Worm (Caenorhabditis elegans) whole organism, L1 larva: Measurements from ENCODE around the gene alg-1.
A peak's percentile ranks its signal among the peaks of the same experiment; 100 is the strongest.

Experiments
- F16B12.6 ChIP-seq: fragments of 150-350 bp; optimal IDR thresholded peaks from 2 replicates; lab custom pipeline; 2014; ENCODE audit warnings: missing biosample characterization, missing genetic modification characterization
- aha-1 ChIP-seq: fragments of 150-350 bp; optimal IDR thresholded peaks from 2 replicates; lab custom pipeline; 2014; ENCODE audit warnings: missing biosample characterization, missing genetic modification characterization
- aly-2 ChIP-seq: fragments of 150-350 bp; optimal IDR thresholded peaks from 2 replicates; lab custom pipeline; 2014; ENCODE audit warnings: missing biosample characterization, missing genetic modification characterization
- ama-1 ChIP-seq: fragments of 150-350 bp; optimal IDR thresholded peaks from 2 replicates; lab custom pipeline; 2014
- ceh-63 ChIP-seq: fragments of 200-800 bp; sonication (Bioruptor generic); optimal IDR thresholded peaks from 2 replicates; lab custom pipeline; 2018; ENCODE audit warnings: mild to moderate bottlenecking, missing genetic modification characterization, missing compliant biosample characterization
- ceh-8 ChIP-seq: fragments of 200-800 bp; sonication (Bioruptor generic); optimal IDR thresholded peaks from 2 replicates; lab custom pipeline; 2018; ENCODE audit warnings: mild to moderate bottlenecking, missing genetic modification characterization, moderate library complexity, missing compliant biosample characterization
- ceh-88 ChIP-seq: fragments of 200-800 bp; sonication (Bioruptor generic); IDR thresholded peaks from 2 replicates; pipeline ENCODE4 v1.3.6; 2022; ENCODE audit warnings: missing genetic modification characterization, missing compliant biosample characterization
- dpl-1 ChIP-seq, 3 experiments: fragments of 150-350 bp in 2 of 3; sonication (generic microtip) in 1 of 3; optimal IDR thresholded peaks; 2 replicates each; lab custom pipeline; 2014 to 2017; ENCODE audit warnings: missing biosample characterization in 3 of 3, missing genetic modification characterization in 3 of 3, missing genetic modification reagents in 3 of 3
- dsc-1 ChIP-seq: sonication (generic microtip); optimal IDR thresholded peaks from 2 replicates; lab custom pipeline; 2016; ENCODE audit warnings: mild to moderate bottlenecking, missing genetic modification characterization, missing compliant biosample characterization
- efl-1 ChIP-seq, 4 experiments: fragments of 150-350 bp; optimal IDR thresholded peaks in 3 of 4; peaks in 1 of 4; 1 replicate in 1 of 4; 2 replicates in 3 of 4; lab custom pipeline; 2014; ENCODE audit warnings: missing biosample characterization in 2 of 4, missing genetic modification characterization in 2 of 4, missing genetic modification reagents in 2 of 4
- egl-13 ChIP-seq: sonication (generic microtip); optimal IDR thresholded peaks from 2 replicates; lab custom pipeline; 2016; ENCODE audit warnings: missing genotype, missing genetic modification reagents, missing genetic modification characterization, missing compliant biosample characterization
- egl-27 ChIP-seq, 2 experiments: fragments of 150-350 bp in 1 of 2; sonication (generic microtip); optimal IDR thresholded peaks; 3 replicates each; lab custom pipeline; 2017 to 2018; ENCODE audit warnings: missing biosample characterization in 2 of 2, missing genetic modification characterization in 2 of 2, missing genetic modification reagents in 2 of 2
- elt-2 ChIP-seq: sonication (generic microtip); optimal IDR thresholded peaks from 2 replicates; lab custom pipeline; 2016; ENCODE audit warnings: missing genetic modification characterization, mild to moderate bottlenecking, inconsistent platforms, missing compliant biosample characterization, missing genetic modification reagents
- elt-3 ChIP-seq, 6 experiments: fragments of 150-350 bp in 1 of 6; sonication (generic microtip); optimal IDR thresholded peaks; 2 replicates each; lab custom pipeline; 2017 to 2018; ENCODE audit warnings: missing biosample characterization in 6 of 6, missing genetic modification characterization in 6 of 6, inconsistent platforms in 1 of 6
- ets-5 ChIP-seq: fragments of 200-800 bp; sonication (Bioruptor generic); IDR thresholded peaks from 2 replicates; pipeline ENCODE4 v1.3.6; 2022; ENCODE audit warnings: missing genetic modification characterization, missing compliant biosample characterization
- fkh-4 ChIP-seq: sonication (generic microtip); optimal IDR thresholded peaks from 2 replicates; lab custom pipeline; 2016; ENCODE audit warnings: missing compliant biosample characterization, missing genetic modification characterization, borderline replicate concordance
- grh-1 ChIP-seq: fragments of 200-800 bp; sonication (Bioruptor generic); IDR thresholded peaks from 2 replicates; pipeline ENCODE4 v1.3.6; 2022; ENCODE audit warnings: missing genetic modification reagents, missing genetic modification characterization, missing compliant biosample characterization
- hlh-17 ChIP-seq: fragments of 200-800 bp; sonication (Bioruptor generic); optimal IDR thresholded peaks from 2 replicates; lab custom pipeline; 2018; ENCODE audit warnings: missing genetic modification characterization, mild to moderate bottlenecking, missing compliant biosample characterization, moderate library complexity, borderline replicate concordance
- hlh-4 ChIP-seq: sonication (generic microtip); optimal IDR thresholded peaks from 2 replicates; lab custom pipeline; 2016; ENCODE audit warnings: mild to moderate bottlenecking, missing genetic modification characterization, missing compliant biosample characterization
- irx-1 ChIP-seq: sonication (generic microtip); optimal IDR thresholded peaks from 2 replicates; lab custom pipeline; 2016; ENCODE audit warnings: missing genetic modification characterization, missing compliant biosample characterization
- jun-1 ChIP-seq: fragments of 150-350 bp; optimal IDR thresholded peaks from 2 replicates; lab custom pipeline; 2014; ENCODE audit warnings: missing biosample characterization, missing genetic modification reagents, missing genetic modification characterization
- lin-14 ChIP-seq: fragments of 200-800 bp; sonication (Bioruptor generic); optimal IDR thresholded peaks from 2 replicates; lab custom pipeline; 2018; ENCODE audit warnings: mild to moderate bottlenecking, missing genetic modification characterization, moderate library complexity, missing compliant biosample characterization
- lin-15B ChIP-seq: fragments of 150-350 bp; sonication (generic microtip); optimal IDR thresholded peaks from 3 replicates; lab custom pipeline; 2014; ENCODE audit warnings: missing biosample characterization, missing genetic modification characterization
- lin-39 ChIP-seq: fragments of 150-350 bp; optimal IDR thresholded peaks from 2 replicates; lab custom pipeline; 2014; ENCODE audit warnings: missing biosample characterization, missing genetic modification reagents, missing genetic modification characterization
- lsy-2 ChIP-seq, 2 experiments: fragments of 150-350 bp; optimal IDR thresholded peaks; 2 replicates each; lab custom pipeline; 2014; ENCODE audit warnings: missing biosample characterization in 2 of 2, missing genetic modification characterization in 2 of 2
- mab-9 ChIP-seq: fragments of 200-800 bp; sonication (Bioruptor generic); IDR thresholded peaks from 2 replicates; pipeline ENCODE4 v1.3.6; 2022; ENCODE audit warnings: missing genetic modification reagents, missing genetic modification characterization, missing compliant biosample characterization
- mdl-1 ChIP-seq, 2 experiments: fragments of 150-350 bp; optimal IDR thresholded peaks; 2 replicates each; lab custom pipeline; 2014 to 2017; ENCODE audit warnings: missing biosample characterization in 2 of 2, missing genetic modification characterization in 2 of 2, inconsistent platforms in 1 of 2
- nhr-237 ChIP-seq: fragments of 150-350 bp; optimal IDR thresholded peaks from 2 replicates; lab custom pipeline; 2014; ENCODE audit warnings: missing biosample characterization, missing genetic modification characterization
- nhr-47 ChIP-seq: sonication (generic microtip); optimal IDR thresholded peaks from 2 replicates; lab custom pipeline; 2016; ENCODE audit warnings: mild to moderate bottlenecking, missing genetic modification characterization, moderate library complexity, missing compliant biosample characterization
- nhr-77 ChIP-seq: fragments of 150-350 bp; optimal IDR thresholded peaks from 2 replicates; lab custom pipeline; 2014; ENCODE audit warnings: missing biosample characterization, missing genetic modification characterization
- nhr-90 ChIP-seq: sonication (generic microtip); optimal IDR thresholded peaks from 2 replicates; lab custom pipeline; 2016; ENCODE audit warnings: mild to moderate bottlenecking, missing genetic modification characterization, missing compliant biosample characterization; ENCODE audit not compliant: poor library complexity
- pag-3 ChIP-seq: sonication (generic microtip); optimal IDR thresholded peaks from 2 replicates; lab custom pipeline; 2017; ENCODE audit warnings: missing genetic modification characterization, mild to moderate bottlenecking, missing compliant biosample characterization, antibody characterized with exemption, borderline replicate concordance; ENCODE audit not compliant: insufficient read depth
- rnt-1 ChIP-seq: sonication (generic microtip); optimal IDR thresholded peaks from 2 replicates; lab custom pipeline; 2016; ENCODE audit warnings: mild to moderate bottlenecking, missing genetic modification characterization, moderate library complexity, missing compliant biosample characterization
- skn-1 ChIP-seq: fragments of 150-350 bp; optimal IDR thresholded peaks from 2 replicates; lab custom pipeline; 2014; ENCODE audit warnings: missing biosample characterization, missing genetic modification characterization
- snpc-4 ChIP-seq: fragments of 150-350 bp; optimal IDR thresholded peaks from 2 replicates; lab custom pipeline; 2014; ENCODE audit warnings: missing biosample characterization, missing genetic modification characterization
- sox-4 ChIP-seq: sonication (generic microtip); optimal IDR thresholded peaks from 2 replicates; lab custom pipeline; 2016; ENCODE audit warnings: missing genetic modification characterization, missing compliant biosample characterization
- sptf-1 ChIP-seq: fragments of 150-350 bp; optimal IDR thresholded peaks from 2 replicates; lab custom pipeline; 2014; ENCODE audit warnings: missing biosample characterization, missing genetic modification characterization
- sup-37 ChIP-seq: fragments of 200-800 bp; sonication (Bioruptor generic); optimal IDR thresholded peaks from 2 replicates; lab custom pipeline; 2018; ENCODE audit warnings: mild to moderate bottlenecking, missing genetic modification characterization, missing compliant biosample characterization
- swsn-7 ChIP-seq: sonication (generic microtip); optimal IDR thresholded peaks from 2 replicates; lab custom pipeline; 2016; ENCODE audit warnings: missing genetic modification characterization, missing compliant biosample characterization
- tbx-2 ChIP-seq: sonication (generic microtip); optimal IDR thresholded peaks from 2 replicates; lab custom pipeline; 2016; ENCODE audit warnings: missing genetic modification characterization, missing compliant biosample characterization
- tlp-1 ChIP-seq: fragments of 150-350 bp; optimal IDR thresholded peaks from 2 replicates; lab custom pipeline; 2014; ENCODE audit warnings: missing biosample characterization, missing genetic modification characterization
- unc-130 ChIP-seq: fragments of 150-350 bp; optimal IDR thresholded peaks from 2 replicates; lab custom pipeline; 2017; ENCODE audit warnings: missing biosample characterization, missing genetic modification characterization, inconsistent platforms
- unc-30 ChIP-seq: sonication (generic microtip); optimal IDR thresholded peaks from 2 replicates; lab custom pipeline; 2017; ENCODE audit warnings: missing biosample characterization, missing genetic modification characterization
- unc-62 ChIP-seq: fragments of 150-350 bp; optimal IDR thresholded peaks from 2 replicates; lab custom pipeline; 2014; ENCODE audit warnings: missing biosample characterization, missing genetic modification reagents, missing genetic modification characterization
- zip-4 ChIP-seq: fragments of 200-800 bp; sonication (Bioruptor generic); optimal IDR thresholded peaks from 2 replicates; lab custom pipeline; 2018; ENCODE audit warnings: mild to moderate bottlenecking, missing genetic modification characterization, moderate library complexity, missing compliant biosample characterization
- ztf-11 ChIP-seq, 2 experiments: sonication (generic microtip); optimal IDR thresholded peaks; 2 replicates each; lab custom pipeline; 2016 to 2017; ENCODE audit warnings: missing genetic modification characterization in 2 of 2, missing biosample characterization in 1 of 2, missing compliant biosample characterization in 1 of 2

alg-1 gene

ce11 chrX:13941865-13942264 is 7.0 kb upstream of the alg-1 start:
- no peak for TF ChIP-seq snpc-4
- no peak for TF ChIP-seq lsy-2 (tag; optimal IDR thresholded peaks at IDR 0.05; lab: Kevin White, UChicago)
- TF ChIP-seq fkh-4 (tag; lab: Kevin White, UChicago), result no peak
- no peak for TF ChIP-seq unc-62 (GFP tag; lab: Kevin White, UChicago)
- no peak for TF ChIP-seq nhr-237 (tag; lab: Kevin White, UChicago)
- no peak for TF ChIP-seq dpl-1 (GFP tag; optimal IDR thresholded peaks at IDR 0.05; lab: Kevin White, UChicago)
- TF ChIP-seq sptf-1 (tag; lab: Kevin White, UChicago), result no peak
- TF ChIP-seq mab-9 (GFP tag; lab: Robert Waterston, UW), result no peak
- TF ChIP-seq ceh-8 (GFP tag; lab: Kevin White, UChicago), result no peak
- TF ChIP-seq aha-1 (tag; lab: Kevin White, UChicago), result no peak
- TF ChIP-seq ztf-11 (tag; optimal IDR thresholded peaks at IDR 0.05; lab: Kevin White, UChicago), result no peak
- no peak for TF ChIP-seq jun-1 (tag; lab: Kevin White, UChicago)
- TF ChIP-seq egl-13 (tag; lab: Kevin White, UChicago), result no peak
- no peak for TF ChIP-seq nhr-77 (tag; lab: Kevin White, UChicago)
- TF ChIP-seq pag-3 (tag; lab: Kevin White, UChicago), result no peak

ce11 chrX:13944184-13944583 is 4.7 kb upstream of the alg-1 start:
- TF ChIP-seq efl-1 (optimal IDR thresholded peaks at IDR 0.05; lab: Kevin White, UChicago) (no peak), efl-1 (GFP tag; optimal IDR thresholded peaks at IDR 0.05 in 1 of 2; lab: Kevin White, UChicago) (peak in 1 of 2 experiments; percentile 78), nhr-47 (tag; lab: Kevin White, UChicago) (no peak)

ce11 chrX:13945090-13945489 is 3.8 kb upstream of the alg-1 start:
- no peak for TF ChIP-seq lin-39 (tag; lab: Kevin White, UChicago)
- TF ChIP-seq F16B12.6 (tag; lab: Kevin White, UChicago), result no peak
- TF ChIP-seq nhr-90 (tag; lab: Kevin White, UChicago), result no peak
- TF ChIP-seq unc-130 (tag; lab: Kevin White, UChicago), result no peak
- TF ChIP-seq swsn-7 (tag; lab: Kevin White, UChicago), result no peak
- no peak for TF ChIP-seq sox-4 (tag; lab: Kevin White, UChicago)
- no peak for TF ChIP-seq ceh-88
- no peak for TF ChIP-seq elt-2 (tag; lab: Kevin White, UChicago)
- no peak for TF ChIP-seq sup-37 (GFP tag; lab: Kevin White, UChicago)
- TF ChIP-seq skn-1 (tag; lab: Kevin White, UChicago), result no peak
- TF ChIP-seq snpc-4, result no peak
- no peak for TF ChIP-seq ets-5 (GFP tag; lab: Robert Waterston, UW)
- no peak for TF ChIP-seq lin-15B (tag; lab: Kevin White, UChicago)
- TF ChIP-seq irx-1 (tag; lab: Kevin White, UChicago), result no peak
- no peak for TF ChIP-seq tlp-1
- TF ChIP-seq grh-1 (GFP tag; lab: Robert Waterston, UW), result no peak
- no peak for TF ChIP-seq dpl-1 (GFP tag; optimal IDR thresholded peaks at IDR 0.05; lab: Kevin White, UChicago)
- no peak for TF ChIP-seq hlh-17 (GFP tag; lab: Kevin White, UChicago)
- no peak for TF ChIP-seq ama-1
- TF ChIP-seq zip-4 (GFP tag; lab: Kevin White, UChicago), result no peak

ce11 chrX:13945524-13945923 is 3.4 kb upstream of the alg-1 start:
- no peak for TF ChIP-seq unc-30
- TF ChIP-seq ceh-63 (GFP tag; lab: Kevin White, UChicago), result no peak
- TF ChIP-seq sup-37 (GFP tag; lab: Kevin White, UChicago), result no peak
- TF ChIP-seq lsy-2 (tag; optimal IDR thresholded peaks at IDR 0.05; lab: Kevin White, UChicago), result peak in 1 of 2 experiments; percentile 56
- TF ChIP-seq nhr-237 (tag; lab: Kevin White, UChicago), result no peak
- no peak for TF ChIP-seq elt-3 (tag; optimal IDR thresholded peaks at IDR 0.05; lab: Kevin White, UChicago)
- TF ChIP-seq mab-9 (GFP tag; lab: Robert Waterston, UW), result peak; percentile 69
- TF ChIP-seq aly-2 (tag; lab: Kevin White, UChicago), result no peak
- peak; percentile 54 for TF ChIP-seq dsc-1 (tag; lab: Kevin White, UChicago)
- TF ChIP-seq snpc-4, result peak; percentile 81
- TF ChIP-seq tbx-2, result peak; percentile 52
- no peak for TF ChIP-seq egl-27 (tag; optimal IDR thresholded peaks at IDR 0.05; lab: Kevin White, UChicago)
- TF ChIP-seq efl-1 (optimal IDR thresholded peaks at IDR 0.05; lab: Kevin White, UChicago), result peak in 1 of 2 experiments; percentile 3
- TF ChIP-seq efl-1 (GFP tag; optimal IDR thresholded peaks at IDR 0.05 in 1 of 2; lab: Kevin White, UChicago), result no peak
- no peak for TF ChIP-seq lin-39 (tag; lab: Kevin White, UChicago)
- TF ChIP-seq hlh-4, result no peak
- peak; percentile 87 for TF ChIP-seq lin-14 (GFP tag; lab: Kevin White, UChicago)
- TF ChIP-seq egl-13 (tag; lab: Kevin White, UChicago), result no peak
- peak; percentile 57 for TF ChIP-seq rnt-1 (tag; lab: Kevin White, UChicago)
- peak in 1 of 2 experiments; percentile 47 for TF ChIP-seq mdl-1 (tag; optimal IDR thresholded peaks at IDR 0.05; lab: Kevin White, UChicago)
